Worm (Caenorhabditis elegans): ENCODE results near the gene col-92.

The col-92 gene

ce11 chrIII:10987561-10988184 lies 4.6 kb upstream of the col-92 start, which contains the start of gene col-94:
col-94 (minus strand) TSS chrIII:10987873.
- TF ChIP-seq ceh-30 (tag; optimal IDR thresholded peaks at IDR 0.05): no peak
- TF ChIP-seq fax-1 (tag; optimal IDR thresholded peaks at IDR 0.05): no peak
- no peak for TF ChIP-seq dmd-4 (tag; optimal IDR thresholded peaks at IDR 0.05; ENCODE audit: borderline replicate concordance)
- TF ChIP-seq nhr-232 (tag; optimal IDR thresholded peaks at IDR 0.05): no peak
- TF ChIP-seq rnt-1 (tag; optimal IDR thresholded peaks at IDR 0.05): no peak
- TF ChIP-seq pqm-1 (tag; optimal IDR thresholded peaks at IDR 0.05): no peak

ce11 chrIII:10985559-10986036 lies 2.5 kb upstream of the col-92 start, which contains the start of gene col-93:
col-93 (minus strand) TSS chrIII:10985609.
- no peak for TF ChIP-seq ama-1 (optimal IDR thresholded peaks at IDR 0.05)

ce11 chrIII:10981555-10981954 lies 1.5 kb downstream of the col-92 start:
- no peak for TF ChIP-seq fkh-6 (tag; optimal IDR thresholded peaks at IDR 0.05)
- no peak for TF ChIP-seq hlh-6 (tag; optimal IDR thresholded peaks at IDR 0.05)
- no peak for TF ChIP-seq ceh-9 (tag; optimal IDR thresholded peaks at IDR 0.05)
- TF ChIP-seq ceh-48 (tag; optimal IDR thresholded peaks at IDR 0.05): no peak
- no peak for TF ChIP-seq sox-4 (tag; optimal IDR thresholded peaks at IDR 0.05)
- TF ChIP-seq lin-11 (tag; optimal IDR thresholded peaks at IDR 0.05): no peak
- no peak for TF ChIP-seq nhr-232 (tag; optimal IDR thresholded peaks at IDR 0.05)
- no peak for TF ChIP-seq K02D7.2 (tag; optimal IDR thresholded peaks at IDR 0.05)
- no peak for TF ChIP-seq tbx-7 (tag; optimal IDR thresholded peaks at IDR 0.05)
- TF ChIP-seq hlh-13 (GFP tag; optimal IDR thresholded peaks at IDR 0.05): no peak
- no peak for TF ChIP-seq sdc-2 (tag; optimal IDR thresholded peaks at IDR 0.05)
- no peak for TF ChIP-seq T23F11.4 (GFP tag; optimal IDR thresholded peaks at IDR 0.05)
- TF ChIP-seq rnt-1 (tag; optimal IDR thresholded peaks at IDR 0.05): no peak
- no peak for TF ChIP-seq unc-86 (tag; optimal IDR thresholded peaks at IDR 0.05)
- no peak for TF ChIP-seq hlh-15 (tag; optimal IDR thresholded peaks at IDR 0.05)
- no peak for TF ChIP-seq ahr-1 (tag; optimal IDR thresholded peaks at IDR 0.05)
- no peak for TF ChIP-seq eyg-1 (tag; optimal IDR thresholded peaks at IDR 0.05)
- no peak for TF ChIP-seq pat-9 (tag; optimal IDR thresholded peaks at IDR 0.05)

ce11 chrIII:10976580-10976979 lies 6.5 kb downstream of the col-92 start:
- TF ChIP-seq ref-2 (tag; optimal IDR thresholded peaks at IDR 0.05) (no peak), hlh-30 (tag; optimal IDR thresholded peaks at IDR 0.05; ENCODE audit: insufficient read depth) (no peak), madf-2 (tag; optimal IDR thresholded peaks at IDR 0.05) (no peak), unc-86 (tag; optimal IDR thresholded peaks at IDR 0.05) (no peak), nfya-1 (tag; optimal IDR thresholded peaks at IDR 0.05) (no peak), elt-2 (tag; optimal IDR thresholded peaks at IDR 0.05) (no peak), rnt-1 (tag; optimal IDR thresholded peaks at IDR 0.05) (no peak), pqm-1 (tag; optimal IDR thresholded peaks at IDR 0.05) (no peak), sdc-2 (tag; optimal IDR thresholded peaks at IDR 0.05) (no peak), ceh-14 (tag; optimal IDR thresholded peaks at IDR 0.05) (no peak), F13H6.1 (tag; optimal IDR thresholded peaks at IDR 0.05) (no peak), K02D7.2 (tag; optimal IDR thresholded peaks at IDR 0.05) (no peak), pax-1 (tag; optimal IDR thresholded peaks at IDR 0.05) (no peak), ceh-2 (tag; optimal IDR thresholded peaks at IDR 0.05) (no peak)

- TF ChIP-seq ztf-16 (tag; optimal IDR thresholded peaks at IDR 0.05) (no peak), sox-2 (GFP tag; IDR thresholded peaks at IDR 0.05) (no peak), ahr-1 (tag; optimal IDR thresholded peaks at IDR 0.05) (no peak)
These were observed 13.4 kb downstream of the col-92 start, which contains the start of gene dhc-4 for ce11 chrIII:10969644-10970043. dhc-4 (plus strand) TSS chrIII:10969944.

Data from whole organism, late embryonic.